Worm (Caenorhabditis elegans): ENCODE data around the gene Y50D7A.1.

Gene Y50D7A.1

DNA sequence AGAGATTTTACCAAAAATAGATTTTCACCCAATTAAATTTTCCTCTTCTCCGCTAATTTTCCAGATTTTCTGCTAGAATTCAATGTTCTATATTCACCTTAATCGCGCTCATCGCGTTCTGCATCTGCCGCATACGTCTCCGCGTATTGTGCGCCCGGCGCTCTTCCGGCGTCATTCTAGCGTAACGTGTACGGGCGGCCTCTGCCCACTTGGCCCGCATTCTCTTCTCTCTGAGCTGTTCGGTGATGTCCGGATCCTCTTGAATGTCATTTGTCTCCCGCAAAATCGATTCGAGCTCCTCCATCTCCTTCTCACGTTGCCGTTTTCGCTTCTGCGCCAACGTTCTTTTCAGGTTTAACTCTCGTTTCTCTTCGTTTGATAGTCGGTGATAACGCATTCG is 54.5 kb downstream of the Y50D7A.1 start:
- TF ChIP-seq unc-62 (GFP tag; optimal IDR thresholded peaks at IDR 0.05) = no peak

DNA sequence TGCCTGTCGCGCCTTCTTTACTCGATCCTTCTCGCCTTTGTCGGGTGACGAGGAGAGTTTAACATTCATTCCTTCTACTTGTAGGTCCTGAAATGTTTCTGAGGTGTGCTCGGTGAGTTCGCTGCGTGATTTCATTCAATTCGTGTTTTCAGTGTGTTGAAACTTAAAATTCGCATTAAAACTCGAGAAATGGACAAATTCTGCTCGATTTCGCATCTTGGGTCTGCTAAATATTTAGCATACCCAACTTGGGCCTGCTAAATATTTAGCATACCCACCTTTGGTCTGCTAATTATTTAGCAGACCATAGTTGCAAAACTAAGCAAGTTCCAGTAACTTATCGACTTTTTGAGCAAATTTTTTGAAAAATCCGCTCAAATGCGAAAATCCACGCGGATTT is 54.9 kb downstream of the Y50D7A.1 start:
- TF ChIP-seq unc-62 (GFP tag; optimal IDR thresholded peaks at IDR 0.05) = no peak

DNA sequence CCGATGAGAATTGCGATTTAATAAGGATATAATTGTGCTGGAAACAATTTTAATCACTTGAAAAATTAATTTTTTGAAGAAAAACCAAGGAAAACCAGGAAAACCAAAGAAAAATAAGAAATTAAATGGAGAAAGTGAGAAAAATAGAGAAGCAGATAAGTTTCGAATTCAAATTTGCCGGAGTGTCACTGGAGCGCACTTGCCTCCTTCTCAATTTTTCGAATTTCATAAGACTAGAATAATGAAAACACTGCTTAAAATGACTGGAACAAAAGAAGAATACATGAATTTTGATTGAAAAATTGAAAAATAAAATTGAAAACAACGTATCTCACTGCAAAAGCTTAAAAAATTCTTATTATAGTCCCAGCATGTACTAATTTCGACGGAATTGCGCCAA is 56.0 kb downstream of the Y50D7A.1 start:
- no peak for TF ChIP-seq unc-62 (GFP tag; optimal IDR thresholded peaks at IDR 0.05)

DNA sequence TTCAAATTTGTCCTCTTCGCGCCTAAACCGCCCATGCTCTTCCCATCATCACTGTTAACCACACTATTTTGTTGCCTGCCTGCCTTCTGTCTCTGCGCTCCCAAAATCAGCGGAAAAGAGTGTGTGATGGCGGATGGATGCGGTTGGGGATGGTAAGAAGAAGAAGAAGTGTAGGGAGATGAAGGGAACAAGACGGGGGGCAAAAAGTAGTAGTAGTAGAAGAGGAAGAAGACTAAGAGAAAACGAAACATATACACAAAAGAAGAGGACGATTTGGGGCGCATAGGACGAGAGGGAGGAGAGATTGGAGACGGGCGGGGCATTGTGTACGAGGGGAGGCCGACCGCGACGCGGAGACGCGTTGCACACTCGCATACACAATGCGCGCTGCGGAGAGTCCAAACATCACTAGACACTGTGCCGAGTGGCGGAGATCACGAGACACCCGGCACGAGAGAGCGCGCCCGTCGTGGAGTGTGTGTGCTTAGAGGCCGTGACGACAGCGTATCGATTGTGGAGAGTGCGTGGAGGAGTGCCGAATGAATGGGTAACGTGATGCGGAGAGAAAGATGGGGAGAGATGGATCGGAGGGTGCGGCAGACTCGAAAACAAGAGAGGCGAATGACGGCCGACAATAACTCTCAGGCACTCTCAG is 57.2 kb downstream of the Y50D7A.1 start:
- TF ChIP-seq unc-62 (GFP tag; optimal IDR thresholded peaks at IDR 0.05) = no peak

DNA sequence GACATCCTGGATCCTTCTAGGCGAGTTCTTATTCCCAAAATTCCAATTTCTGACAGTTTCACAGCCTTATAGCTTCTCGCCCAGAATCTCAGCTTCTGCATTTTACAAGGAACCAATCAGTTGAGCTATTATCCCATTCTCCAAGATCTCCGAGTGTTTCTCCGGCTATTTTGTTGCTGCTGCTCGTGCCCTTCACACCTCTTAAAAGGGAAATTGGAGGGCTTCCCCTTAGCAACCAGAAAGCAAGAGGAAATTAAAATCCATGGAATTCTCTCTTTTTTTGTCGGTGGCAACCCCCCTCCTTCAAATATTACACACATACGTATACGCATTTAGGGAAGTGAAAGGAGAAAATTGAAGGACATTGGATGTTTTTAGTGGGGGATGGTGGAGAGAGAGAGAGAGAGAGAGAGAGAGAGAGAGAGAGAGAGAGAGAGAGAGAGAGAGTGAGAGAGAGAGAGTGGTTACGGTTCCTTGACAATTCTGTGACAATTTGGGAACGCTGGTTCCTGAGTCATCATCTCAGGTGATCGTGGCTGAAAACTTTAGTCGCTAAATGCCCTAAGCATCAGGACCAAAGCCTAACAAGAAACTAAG is 59.5 kb downstream of the Y50D7A.1 start:
- TF ChIP-seq unc-62 (GFP tag; optimal IDR thresholded peaks at IDR 0.05) = no peak

DNA sequence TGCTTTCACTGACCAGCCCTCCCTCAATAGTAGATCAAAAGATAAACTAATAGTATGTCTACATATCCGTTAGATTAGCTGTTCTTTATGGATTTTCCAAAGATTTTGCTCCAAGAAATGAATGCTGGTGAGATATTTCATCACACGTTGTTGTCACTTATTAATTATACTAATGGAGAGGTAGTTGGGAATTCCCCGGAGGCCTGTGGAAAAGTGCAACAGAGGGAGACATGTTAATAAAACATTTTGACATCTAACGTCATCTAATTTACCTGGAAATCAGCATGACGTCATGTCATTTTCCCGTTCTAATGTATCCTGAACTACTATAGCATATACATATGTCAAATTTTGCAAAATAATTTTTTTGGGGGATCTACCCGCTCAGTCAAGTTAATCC is 60.6 kb downstream of the Y50D7A.1 start:
- TF ChIP-seq unc-62 (GFP tag; optimal IDR thresholded peaks at IDR 0.05) = no peak

DNA sequence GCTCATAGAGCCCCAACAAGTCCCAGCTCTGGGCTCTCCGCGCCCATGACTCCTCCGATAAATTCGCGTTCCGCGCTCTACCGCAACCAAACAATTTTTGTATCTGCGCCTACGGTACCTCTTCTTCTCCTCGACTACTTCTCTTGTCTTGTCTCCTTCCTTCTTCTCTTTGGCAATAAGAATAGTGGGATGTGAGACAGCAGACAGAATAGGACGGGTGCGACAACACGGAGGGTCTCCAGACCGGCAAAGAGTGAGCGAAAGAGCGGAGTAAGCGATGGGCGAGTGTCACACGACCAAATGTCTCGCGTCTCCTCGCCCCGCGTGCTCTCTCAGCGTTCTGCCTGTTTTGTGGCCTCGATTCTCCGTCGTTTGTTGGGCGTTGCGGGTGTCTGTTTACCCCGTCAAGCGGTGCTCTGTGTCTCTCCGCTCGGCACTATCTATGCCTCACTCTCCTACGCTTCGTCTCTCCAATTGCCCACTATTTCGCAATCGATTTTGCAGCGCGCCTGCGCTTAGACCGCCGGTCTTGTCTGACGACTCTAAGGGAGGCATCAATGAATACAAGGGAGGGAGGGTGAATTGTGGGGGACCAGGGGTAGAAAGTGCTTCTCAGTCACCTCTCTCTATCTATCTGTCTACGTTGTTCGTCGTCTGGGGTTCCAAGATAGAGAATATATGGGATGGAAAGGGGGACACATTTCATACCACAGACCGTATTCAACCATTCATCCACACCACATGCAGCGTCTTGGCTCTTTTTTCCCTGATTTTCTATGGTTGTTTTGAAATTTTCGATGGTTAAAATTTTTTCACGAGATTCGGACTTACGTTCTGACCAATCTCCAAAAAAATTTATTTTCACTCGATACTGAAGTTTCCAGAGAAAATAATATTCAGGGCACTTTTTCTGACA is 62.4 kb downstream of the Y50D7A.1 start, which contains the start of gene gei-4:
Gene gei-4, minus strand, starts transcription at position 256 of the 916 bp plus-strand sequence.
- no peak for TF ChIP-seq unc-62 (GFP tag; optimal IDR thresholded peaks at IDR 0.05)

DNA sequence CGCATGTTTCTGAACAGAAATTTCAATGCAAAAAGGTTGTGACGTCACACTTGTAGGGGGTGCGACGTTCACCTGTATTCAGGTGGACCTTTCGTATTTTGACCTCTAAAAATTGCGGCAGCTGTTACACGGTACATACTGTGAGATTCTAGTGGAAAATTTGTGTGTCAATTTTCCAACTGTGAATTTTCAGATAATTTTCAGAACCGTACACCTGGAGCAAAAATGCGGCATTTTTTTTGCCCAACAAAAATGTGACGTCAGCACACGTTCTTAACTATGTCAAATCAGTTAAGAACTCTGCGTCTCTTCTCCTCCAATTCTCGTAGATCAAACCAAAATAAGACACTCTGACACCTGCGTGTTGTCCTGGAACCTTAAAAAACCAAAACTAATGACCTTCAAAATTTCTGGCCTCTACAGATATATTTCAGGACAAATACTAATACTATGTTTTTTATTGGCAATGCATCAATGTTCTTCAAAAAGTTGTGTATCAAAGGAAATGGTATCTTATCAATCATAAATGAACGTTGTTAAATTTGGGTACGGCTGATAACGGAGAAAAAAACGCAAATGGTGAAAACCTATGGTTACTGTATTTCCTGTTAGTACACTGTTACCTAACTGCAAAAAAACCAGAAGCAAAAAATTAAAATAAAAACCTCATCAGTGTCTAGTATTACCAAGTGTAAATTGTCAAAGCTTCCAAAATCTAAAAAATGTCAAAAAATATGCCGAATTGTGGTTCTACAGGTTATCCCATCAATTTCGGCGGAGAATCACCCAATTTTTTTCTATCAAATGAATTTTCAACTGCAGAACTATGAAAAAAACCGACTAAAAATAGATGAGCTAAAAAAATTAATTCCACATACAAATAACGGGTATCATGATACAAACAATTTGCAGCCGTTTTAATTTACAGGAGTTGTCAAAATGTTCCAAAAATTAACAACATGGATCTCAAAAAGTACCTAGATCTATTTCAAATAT is 64.8 kb downstream of the Y50D7A.1 start:
- TF ChIP-seq unc-62 (GFP tag; optimal IDR thresholded peaks at IDR 0.05) = no peak

DNA sequence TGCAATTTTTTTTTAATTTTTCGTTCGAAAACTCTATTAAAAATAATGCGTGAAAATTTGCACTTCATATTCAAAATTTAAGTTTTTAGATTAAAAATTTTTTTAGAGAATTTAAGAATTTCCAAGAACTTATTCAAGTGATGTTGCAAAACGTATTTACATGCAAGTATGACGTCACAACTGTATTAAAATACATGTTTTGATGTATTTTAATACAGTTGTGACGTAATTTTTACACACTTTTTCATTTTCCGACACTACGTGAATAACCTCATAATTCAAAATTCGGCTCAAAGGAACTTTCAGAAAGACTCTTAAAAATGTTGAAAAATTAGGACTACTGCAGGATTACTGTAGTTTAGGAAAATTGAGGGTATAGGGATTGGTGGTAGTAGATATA is 65.7 kb downstream of the Y50D7A.1 start:
- no peak for TF ChIP-seq unc-62 (GFP tag; optimal IDR thresholded peaks at IDR 0.05)

DNA sequence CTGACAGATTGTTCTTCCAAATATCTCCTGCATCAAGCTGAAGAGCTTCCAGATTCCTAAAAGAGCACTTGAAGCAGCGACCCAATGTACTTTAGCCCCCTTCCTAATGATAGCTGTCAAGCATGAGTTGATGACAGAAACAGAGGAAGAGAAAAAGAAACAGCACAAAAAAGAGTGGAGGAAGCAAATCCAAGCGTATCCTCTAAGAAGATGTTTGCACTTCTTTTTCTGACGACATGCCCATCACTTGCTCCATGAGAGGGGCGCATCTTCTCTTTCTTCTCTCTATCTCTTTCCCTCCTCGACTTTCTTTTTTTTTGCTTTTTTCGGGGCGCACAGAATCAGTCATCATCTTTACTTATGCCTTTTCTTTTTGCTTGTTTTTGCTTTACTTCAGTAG is 67.9 kb downstream of the Y50D7A.1 start:
- TF ChIP-seq unc-62 (GFP tag; optimal IDR thresholded peaks at IDR 0.05) = no peak
